Fruit fly (Drosophila melanogaster) whole organism, prepupa: ENCODE results near the gene CG44521.

ENCODE experiments used
- CG10631 ChIP-seq: fragments of 200-800 bp; sonication (Bioruptor generic); optimal IDR thresholded peaks from 2 replicates; lab custom pipeline; 2016; ENCODE audit warnings: missing biosample characterization, missing genetic modification characterization
- CG11294 ChIP-seq: fragments of 200-800 bp; sonication (Bioruptor generic); IDR thresholded peaks from 2 replicates; pipeline ENCODE4 v1.3.6; 2022; ENCODE audit warnings: missing biosample characterization, missing genetic modification characterization
- CG11762 ChIP-seq: fragments of 200-800 bp; sonication (Bioruptor generic); optimal IDR thresholded peaks from 3 replicates; lab custom pipeline; 2016; ENCODE audit warnings: missing biosample characterization, missing genetic modification characterization; ENCODE audit not compliant: insufficient read depth
- CG15336 ChIP-seq: fragments of 200-800 bp; sonication (Bioruptor generic); IDR thresholded peaks from 2 replicates; pipeline ENCODE4 v1.3.6; 2022; ENCODE audit warnings: missing biosample characterization, missing genetic modification characterization
- CG1621 ChIP-seq: fragments of 200-800 bp; sonication (Bioruptor generic); optimal IDR thresholded peaks from 3 replicates; lab custom pipeline; 2018; ENCODE audit warnings: missing biosample characterization, mild to moderate bottlenecking, missing genetic modification characterization
- CG31627 ChIP-seq: fragments of 200-800 bp; sonication (Bioruptor generic); optimal IDR thresholded peaks from 3 replicates; lab custom pipeline; 2016; ENCODE audit warnings: missing biosample characterization, missing genetic modification characterization
- CG32006 ChIP-seq: fragments of 200-800 bp; sonication (Bioruptor generic); optimal IDR thresholded peaks from 3 replicates; lab custom pipeline; 2017; ENCODE audit warnings: missing biosample characterization, mild to moderate bottlenecking, missing genetic modification characterization
- CG34406 ChIP-seq: fragments of 200-800 bp; sonication (Bioruptor generic); optimal IDR thresholded peaks from 3 replicates; lab custom pipeline; 2016; ENCODE audit warnings: missing biosample characterization, missing genetic modification characterization
- CG3919 ChIP-seq: fragments of 200-800 bp; sonication (Bioruptor generic); optimal IDR thresholded peaks from 3 replicates; lab custom pipeline; 2016; ENCODE audit warnings: missing biosample characterization, missing genetic modification characterization
- CG6163 ChIP-seq: fragments of 200-800 bp; sonication (Bioruptor generic); IDR thresholded peaks from 3 replicates; pipeline ENCODE4 v1.3.6; 2022; ENCODE audit warnings: missing biosample characterization, missing genetic modification characterization
- CG6276 ChIP-seq: fragments of 200-800 bp; sonication (Bioruptor generic); optimal IDR thresholded peaks from 2 replicates; lab custom pipeline; 2017; ENCODE audit warnings: missing biosample characterization, mild to moderate bottlenecking, missing genetic modification characterization
- CG6792 ChIP-seq: fragments of 200-800 bp; sonication (Bioruptor generic); optimal IDR thresholded peaks from 3 replicates; lab custom pipeline; 2016; ENCODE audit warnings: missing biosample characterization, missing genetic modification characterization
- CG6808 ChIP-seq: fragments of 200-800 bp; sonication (Bioruptor generic); optimal IDR thresholded peaks from 3 replicates; lab custom pipeline; 2017; ENCODE audit warnings: missing biosample characterization, missing genetic modification characterization, mild to moderate bottlenecking, moderate library complexity, missing genetic modification reagents
- CG7368 ChIP-seq: fragments of 200-800 bp; sonication (Bioruptor generic); optimal IDR thresholded peaks from 3 replicates; lab custom pipeline; 2016; ENCODE audit warnings: missing biosample characterization, missing genetic modification characterization
- CG8119 ChIP-seq: fragments of 200-800 bp; sonication (Bioruptor generic); IDR thresholded peaks from 3 replicates; pipeline ENCODE4 v1.3.6; 2022; ENCODE audit warnings: missing biosample characterization, missing genetic modification characterization
- CG8632 ChIP-seq: fragments of 200-800 bp; sonication (Bioruptor generic); optimal IDR thresholded peaks from 3 replicates; lab custom pipeline; 2016; ENCODE audit warnings: missing biosample characterization, missing genetic modification characterization
- CG9139 ChIP-seq: fragments of 200-800 bp; sonication (Bioruptor generic); optimal IDR thresholded peaks from 3 replicates; lab custom pipeline; 2017; ENCODE audit warnings: missing biosample characterization, mild to moderate bottlenecking, missing genetic modification characterization
- Eip75B ChIP-seq: fragments of 200-800 bp; sonication (Bioruptor generic); optimal IDR thresholded peaks from 3 replicates; lab custom pipeline; 2016; ENCODE audit warnings: missing biosample characterization, missing genetic modification characterization
- Ets96B ChIP-seq: fragments of 200-800 bp; optimal IDR thresholded peaks from 2 replicates; lab custom pipeline; 2019; ENCODE audit warnings: missing biosample characterization, mild to moderate bottlenecking, missing genetic modification characterization, moderate library complexity
- Hr38 ChIP-seq: sonication (Bioruptor generic); optimal IDR thresholded peaks from 2 replicates; lab custom pipeline; 2016; ENCODE audit warnings: missing biosample characterization, missing genetic modification characterization
- OdsH ChIP-seq: fragments of 200-800 bp; sonication (Bioruptor generic); optimal IDR thresholded peaks from 3 replicates; lab custom pipeline; 2016; ENCODE audit warnings: missing biosample characterization, missing genetic modification characterization
- Smox ChIP-seq: fragments of 200-800 bp; sonication (Bioruptor generic); optimal IDR thresholded peaks from 3 replicates; lab custom pipeline; 2016; ENCODE audit warnings: missing biosample characterization, missing genetic modification characterization
- Sox102F ChIP-seq: fragments of 200-800 bp; sonication (Bioruptor generic); optimal IDR thresholded peaks from 2 replicates; lab custom pipeline; 2016; ENCODE audit warnings: missing biosample characterization, mild to moderate bottlenecking, missing genetic modification characterization
- achi ChIP-seq: fragments of 200-800 bp; sonication (Bioruptor generic); optimal IDR thresholded peaks from 3 replicates; lab custom pipeline; 2016; ENCODE audit warnings: missing biosample characterization, missing genetic modification characterization
- acj6 ChIP-seq: fragments of 200-800 bp; sonication (Bioruptor generic); optimal IDR thresholded peaks from 3 replicates; lab custom pipeline; 2016; ENCODE audit warnings: missing biosample characterization, missing genetic modification characterization
- cyc ChIP-seq: fragments of 200-800 bp; sonication (Bioruptor generic); optimal IDR thresholded peaks from 3 replicates; lab custom pipeline; 2016; ENCODE audit warnings: missing biosample characterization, missing genetic modification characterization
- dsx ChIP-seq: fragments of 200-800 bp; optimal IDR thresholded peaks from 3 replicates; lab custom pipeline; 2019; ENCODE audit warnings: missing biosample characterization, mild to moderate bottlenecking, missing genetic modification characterization, moderate library complexity; ENCODE audit not compliant: poor library complexity, severe bottlenecking
- eg ChIP-seq: fragments of 200-800 bp; sonication (Bioruptor generic); IDR thresholded peaks from 3 replicates; pipeline ENCODE4 v1.3.6; 2022; ENCODE audit warnings: missing biosample characterization, missing genetic modification characterization
- esn ChIP-seq: fragments of 200-800 bp; sonication (Bioruptor generic); optimal IDR thresholded peaks from 2 replicates; lab custom pipeline; 2016; ENCODE audit warnings: missing biosample characterization, mild to moderate bottlenecking, missing genetic modification characterization, moderate library complexity
- fd59A ChIP-seq: fragments of 200-800 bp; sonication (Bioruptor generic); optimal IDR thresholded peaks from 2 replicates; lab custom pipeline; 2017; ENCODE audit warnings: missing biosample characterization, mild to moderate bottlenecking, missing genetic modification characterization, missing genetic modification reagents
- fkh ChIP-seq: fragments of 200-800 bp; sonication (Bioruptor generic); optimal IDR thresholded peaks from 3 replicates; lab custom pipeline; 2017; ENCODE audit warnings: missing biosample characterization, mild to moderate bottlenecking, missing genetic modification characterization, moderate library complexity
- lz ChIP-seq: fragments of 200-800 bp; sonication (Bioruptor generic); optimal IDR thresholded peaks from 3 replicates; lab custom pipeline; 2016; ENCODE audit warnings: missing biosample characterization, missing genetic modification characterization
- net ChIP-seq: fragments of 200-800 bp; sonication (Bioruptor generic); optimal IDR thresholded peaks from 3 replicates; lab custom pipeline; 2016; ENCODE audit warnings: missing biosample characterization, missing genetic modification characterization
- ss ChIP-seq, 2 experiments: fragments of 200-800 bp; sonication (Bioruptor generic); optimal IDR thresholded peaks; 2 replicates in 1 of 2; 3 replicates in 1 of 2; lab custom pipeline; 2017 to 2018; ENCODE audit warnings: mild to moderate bottlenecking in 2 of 2, missing biosample characterization in 2 of 2, missing genetic modification characterization in 2 of 2, moderate library complexity in 1 of 2
- vri ChIP-seq: fragments of 200-800 bp; sonication (Bioruptor generic); optimal IDR thresholded peaks from 3 replicates; lab custom pipeline; 2016; ENCODE audit warnings: missing biosample characterization, mild to moderate bottlenecking, missing genetic modification characterization

Gene CG44521

dm6 chr3L:5713031-5713430, at the start of gene CG44521:
Gene CG44521, plus strand, starts transcription at chr3L:5713331.
- TF ChIP-seq achi (GFP tag; lab: Kevin White, UChicago): no peak
- TF ChIP-seq acj6 (GFP tag; lab: Kevin White, UChicago): no peak
- TF ChIP-seq esn (GFP tag; lab: Kevin White, UChicago): no peak
- TF ChIP-seq cyc: no peak
- TF ChIP-seq Ets96B (tag; lab: Kevin White, UChicago): no peak
- no peak for TF ChIP-seq CG32006 (GFP tag; lab: Kevin White, UChicago)
- no peak for TF ChIP-seq CG11294 (GFP tag; lab: Robert Waterston, UW)
- TF ChIP-seq dsx: no peak
- no peak for TF ChIP-seq ss (GFP tag; optimal IDR thresholded peaks at IDR 0.05; lab: Kevin White, UChicago)
- no peak for TF ChIP-seq CG3919
- TF ChIP-seq Sox102F: no peak
- no peak for TF ChIP-seq fd59A (GFP tag; lab: Kevin White, UChicago)
- TF ChIP-seq Smox (GFP tag; lab: Kevin White, UChicago): no peak
- TF ChIP-seq vri (GFP tag; lab: Kevin White, UChicago): no peak
- no peak for TF ChIP-seq lz (GFP tag; lab: Kevin White, UChicago)
- TF ChIP-seq CG6163: no peak
- no peak for TF ChIP-seq CG11762
- TF ChIP-seq eg: no peak
- TF ChIP-seq CG34406: no peak

DNA sequence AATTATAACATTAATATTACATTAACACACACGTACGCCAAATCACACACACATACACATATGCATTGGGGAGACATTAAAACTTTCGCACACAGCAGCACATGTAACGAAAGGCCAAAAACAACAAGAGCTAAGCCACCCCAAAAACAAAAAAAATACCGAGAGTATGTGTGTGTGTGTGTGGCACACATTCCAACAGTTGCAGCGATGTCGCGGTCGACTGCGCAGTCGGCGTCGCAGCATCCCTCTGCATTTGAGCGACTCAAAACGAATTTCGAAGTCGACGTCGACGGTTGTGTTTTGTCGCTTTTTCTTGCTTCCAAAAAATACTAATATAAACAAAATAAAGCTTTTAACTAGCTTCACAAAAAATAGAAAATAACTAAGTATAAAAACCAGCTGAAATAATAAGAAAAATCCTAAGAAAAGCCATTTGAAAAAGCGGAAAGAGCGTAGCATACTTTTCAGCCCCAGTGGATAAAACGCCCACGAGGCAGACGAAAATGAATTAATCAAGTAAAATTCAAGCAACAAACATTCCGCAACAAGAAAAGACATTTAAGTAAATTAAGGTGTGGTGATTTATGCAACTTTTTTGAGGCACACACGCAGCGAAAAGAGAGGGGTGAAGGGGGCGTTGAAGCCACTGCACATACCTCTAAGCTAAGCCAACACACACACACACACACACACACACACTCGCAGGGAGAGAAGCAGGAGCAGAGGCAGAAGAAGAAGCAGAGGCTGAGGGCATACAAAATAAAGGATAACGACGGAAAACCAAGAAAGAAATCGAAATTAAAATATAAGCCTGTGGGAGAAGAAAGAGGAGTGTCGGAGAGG, 49.0 kb upstream of the CG44521 start, which contains the start of gene CG46320:
CG46320 (plus strand) TSS at position 246 of the 843 bp plus-strand sequence.
- TF ChIP-seq CG32006 (GFP tag; lab: Kevin White, UChicago) (no peak), Hr38 (no peak), CG3919 (no peak), cyc (no peak), net (GFP tag; lab: Kevin White, UChicago) (no peak), CG10631 (no peak), CG8632 (GFP tag; lab: Kevin White, UChicago) (no peak), fd59A (GFP tag; lab: Kevin White, UChicago) (no peak), CG8119 (no peak), CG15336 (no peak)

DNA sequence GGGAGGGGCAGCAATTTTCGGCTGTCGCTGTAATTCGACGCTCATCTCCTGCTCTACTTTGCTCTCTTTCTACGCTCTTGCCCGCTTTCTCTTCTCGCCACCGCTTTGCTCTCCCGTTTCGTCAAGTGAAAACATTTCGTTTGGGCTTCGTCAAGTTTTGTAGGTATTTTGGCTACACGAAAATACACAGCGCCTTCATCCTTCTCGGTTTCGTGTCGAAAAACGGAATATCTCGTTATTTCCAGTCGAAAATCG, 48.5 kb upstream of the CG44521 start:
- no peak for TF ChIP-seq achi (GFP tag; lab: Kevin White, UChicago)
- TF ChIP-seq CG6808 (GFP tag; lab: Kevin White, UChicago): no peak
- TF ChIP-seq CG34406: no peak
- TF ChIP-seq CG9139 (GFP tag; lab: Kevin White, UChicago): no peak
- TF ChIP-seq CG1621 (tag; lab: Kevin White, UChicago): no peak
- no peak for TF ChIP-seq eg
- no peak for TF ChIP-seq CG31627
- TF ChIP-seq net (GFP tag; lab: Kevin White, UChicago): no peak
- TF ChIP-seq ss (GFP tag; optimal IDR thresholded peaks at IDR 0.05; lab: Kevin White, UChicago): no peak
- TF ChIP-seq fkh (GFP tag; lab: Kevin White, UChicago): no peak
- no peak for TF ChIP-seq CG8119
- TF ChIP-seq OdsH (GFP tag; lab: Kevin White, UChicago): no peak
- no peak for TF ChIP-seq CG6276 (GFP tag; lab: Kevin White, UChicago)
- TF ChIP-seq Eip75B (GFP tag; lab: Kevin White, UChicago): no peak

- no peak for TF ChIP-seq CG8119
- TF ChIP-seq CG6792 (GFP tag; lab: Kevin White, UChicago): no peak
- TF ChIP-seq CG7368 (GFP tag; lab: Kevin White, UChicago): no peak
- TF ChIP-seq eg: peak; percentile 45; the same call in 1 of the 3 replicates
- no peak for TF ChIP-seq vri (GFP tag; lab: Kevin White, UChicago)
These were observed 47.7 kb upstream of the CG44521 start for dm6 chr3L:5665434-5665833.
